Worm (Caenorhabditis elegans): ENCODE results near the gene F36A4.2.

F36A4.2 gene

ce11 chrIV:4301202-4301601 lies 30.2 kb downstream of the F36A4.2 start, which contains the start of gene lgc-22:
Gene lgc-22, plus strand, starts transcription at chrIV:4301306.
- TF ChIP-seq dox-1 (GFP tag; IDR thresholded peaks at IDR 0.05) (peak; percentile 28; the same call in 1 of the 2 replicates), F52B5.7 (tag; optimal IDR thresholded peaks at IDR 0.05) (no peak), egrh-3 (GFP tag; IDR thresholded peaks at IDR 0.05) (peak; percentile 47; the same call in 1 of the 2 replicates), zfh-2 (GFP tag; conservative IDR thresholded peaks at IDR 0.05) (peak; percentile 87), F37B4.10 (GFP tag; IDR thresholded peaks at IDR 0.05) (no peak), lin-40 (tag; optimal IDR thresholded peaks at IDR 0.05) (no peak), nfyb-1 (GFP tag; IDR thresholded peaks at IDR 0.05) (0 out of 2 replicates have a peak, but pooled peaks have one; percentile 30)

ce11 chrIV:4306317-4306716 lies 35.3 kb downstream of the F36A4.2 start:
- no peak for TF ChIP-seq lir-1 (GFP tag; conservative IDR thresholded peaks at IDR 0.05)
- no peak for TF ChIP-seq F49E8.2 (tag; optimal IDR thresholded peaks at IDR 0.05; ENCODE audit: insufficient read depth)
- TF ChIP-seq unc-130 (GFP tag; optimal IDR thresholded peaks at IDR 0.05) = no peak
- no peak for TF ChIP-seq ceh-91 (GFP tag; IDR thresholded peaks at IDR 0.05)
- no peak for TF ChIP-seq madf-10 (tag; optimal IDR thresholded peaks at IDR 0.05)

DNA sequence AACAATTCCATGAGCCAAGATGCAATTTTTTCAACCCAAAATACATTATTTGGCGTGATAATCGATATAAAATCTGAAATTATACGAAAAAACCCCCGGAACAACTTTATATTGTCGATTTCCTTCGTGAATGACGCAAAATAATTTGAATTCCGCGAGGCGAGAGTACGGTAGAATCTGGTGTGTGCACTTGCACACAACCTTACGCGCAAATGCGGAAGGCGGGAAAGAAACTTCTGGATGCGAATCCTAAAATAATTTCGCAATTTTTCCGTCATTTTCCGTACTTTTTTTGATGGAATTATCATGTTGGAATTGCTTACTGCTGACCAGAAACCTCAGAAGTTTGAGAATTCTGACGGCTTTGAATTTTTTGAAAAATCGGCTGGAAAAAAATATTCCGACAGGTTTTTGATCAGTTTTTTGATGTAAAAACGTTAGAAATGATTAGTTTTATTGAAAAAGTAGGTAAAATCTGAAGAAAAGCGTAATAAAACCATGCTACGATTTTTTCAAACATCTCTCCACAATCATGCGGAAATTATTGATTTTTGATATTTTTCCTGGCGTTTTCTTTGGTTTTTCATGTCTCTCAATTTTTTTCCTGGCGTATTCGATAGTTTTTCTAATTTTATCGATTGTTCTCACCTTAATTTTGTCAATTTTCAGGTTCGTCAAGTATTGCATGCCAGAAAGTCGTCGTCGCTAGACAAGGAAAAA lies 36.4 kb downstream of the F36A4.2 start, which contains the start of gene set-9:
TSS of gene set-9 (plus strand) at position 670 of the 720 bp plus-strand sequence.
- peak; percentile 4 for TF ChIP-seq snpc-1.1 (tag; optimal IDR thresholded peaks at IDR 0.05; ENCODE audit: insufficient read depth)
- no peak for TF ChIP-seq lin-35 (GFP tag; optimal IDR thresholded peaks at IDR 0.05)
- TF ChIP-seq lin-54 (GFP tag; optimal IDR thresholded peaks at IDR 0.05) = peak; percentile 15
- no peak for TF ChIP-seq hrde-1 (tag; optimal IDR thresholded peaks at IDR 0.05; ENCODE audit: borderline replicate concordance)
- TF ChIP-seq B0261.1 (tag; optimal IDR thresholded peaks at IDR 0.05) = no peak
- no peak for TF ChIP-seq Y79H2A.3 (GFP tag; conservative IDR thresholded peaks at IDR 0.05)
- TF ChIP-seq ets-4 (GFP tag; optimal IDR thresholded peaks at IDR 0.05) = no peak
- TF ChIP-seq madf-6 (GFP tag; IDR thresholded peaks at IDR 0.05) = peak; percentile 57
- TF ChIP-seq C17E4.6 (GFP tag; IDR thresholded peaks at IDR 0.05) = no peak
- TF ChIP-seq dpl-1 (GFP tag; optimal IDR thresholded peaks at IDR 0.05) = peak; percentile 8
- TF ChIP-seq F57C9.4 (tag; optimal IDR thresholded peaks at IDR 0.05) = no peak
- TF ChIP-seq aptf-3 (GFP tag; IDR thresholded peaks at IDR 0.05) = no peak
- TF ChIP-seq sea-2 (GFP tag; IDR thresholded peaks at IDR 0.05) = no peak
- TF ChIP-seq snpc-3.4 (tag; optimal IDR thresholded peaks at IDR 0.05) = no peak
- TF ChIP-seq lag-1 (GFP tag; IDR thresholded peaks at IDR 0.05) = no peak
- no peak for TF ChIP-seq B0035.1 (tag; optimal IDR thresholded peaks at IDR 0.05)
- TF ChIP-seq ekl-4 (GFP tag; IDR thresholded peaks at IDR 0.05) = no peak
- TF ChIP-seq bed-2 (GFP tag; IDR thresholded peaks at IDR 0.05) = no peak
- no peak for TF ChIP-seq lir-1 (GFP tag; conservative IDR thresholded peaks at IDR 0.05)
- no peak for TF ChIP-seq tlf-1 (GFP tag; optimal IDR thresholded peaks at IDR 0.05)
- TF ChIP-seq nhr-80 (tag; optimal IDR thresholded peaks at IDR 0.05) = no peak
- no peak for TF ChIP-seq ceh-58 (GFP tag; IDR thresholded peaks at IDR 0.05)
- TF ChIP-seq sdz-38 (tag; optimal IDR thresholded peaks at IDR 0.05) = no peak
- no peak for TF ChIP-seq atf-7 (tag; optimal IDR thresholded peaks at IDR 0.05)
- no peak for TF ChIP-seq hmg-1.2 (GFP tag; IDR thresholded peaks at IDR 0.05)
- no peak for TF ChIP-seq sptf-2 (GFP tag; optimal IDR thresholded peaks at IDR 0.05)
- no peak for TF ChIP-seq T26A5.8 (tag; optimal IDR thresholded peaks at IDR 0.05)
- TF ChIP-seq aptf-2 (GFP tag; conservative IDR thresholded peaks at IDR 0.05) = no peak
- 0 out of 2 replicates have a peak, but pooled peaks have one; percentile 13 for TF ChIP-seq pbrm-1 (GFP tag; IDR thresholded peaks at IDR 0.05)
- peak; percentile 73 for TF ChIP-seq efl-1 (GFP tag; optimal IDR thresholded peaks at IDR 0.05)
- no peak for TF ChIP-seq madf-3 (GFP tag; IDR thresholded peaks at IDR 0.05)
- no peak for TF ChIP-seq athp-1 (tag; optimal IDR thresholded peaks at IDR 0.05)
- no peak for TF ChIP-seq D2030.7 (GFP tag; IDR thresholded peaks at IDR 0.05)
- 0 out of 2 replicates have a peak, but pooled peaks have one; percentile 24 for TF ChIP-seq F33H1.4 (GFP tag; IDR thresholded peaks at IDR 0.05)
